Fruit fly (Drosophila melanogaster) whole organism, embryonic: Measurements from ENCODE around the gene CG15927.

ENCODE experiments used
- Ada2b ChIP-seq: fragments of 200-800 bp; sonication (Bioruptor generic); IDR thresholded peaks from 2 replicates; pipeline ENCODE4 v1.3.6; 2022; ENCODE audit warnings: missing biosample characterization, missing genetic modification characterization
- BEAF-32 ChIP-seq: fragments of 200-800 bp; sonication (Bioruptor generic); optimal IDR thresholded peaks from 3 replicates; lab custom pipeline; 2017; ENCODE audit warnings: missing biosample characterization, missing genetic modification characterization, mild to moderate bottlenecking, moderate library complexity, missing genetic modification reagents
- CG10959 ChIP-seq: fragments of 200-800 bp; sonication (Bioruptor generic); IDR thresholded peaks from 2 replicates; pipeline ENCODE4 v1.3.6; 2022; ENCODE audit warnings: missing biosample characterization, missing genetic modification characterization
- CG11560 ChIP-seq: fragments of 200-800 bp; sonication (Bioruptor generic); IDR thresholded peaks from 3 replicates; pipeline ENCODE4 v1.3.6; 2022; ENCODE audit warnings: missing biosample characterization, missing genetic modification characterization
- CG12071 ChIP-seq: fragments of 200-800 bp; sonication (Bioruptor generic); optimal IDR thresholded peaks from 3 replicates; lab custom pipeline; 2018; ENCODE audit warnings: missing biosample characterization, mild to moderate bottlenecking, missing genetic modification characterization
- CG14710 ChIP-seq: fragments of 200-800 bp; sonication (Bioruptor generic); optimal IDR thresholded peaks from 3 replicates; lab custom pipeline; 2019; ENCODE audit warnings: missing biosample characterization, mild to moderate bottlenecking, missing genetic modification characterization, moderate library complexity
- CG1529 ChIP-seq: fragments of 200-800 bp; sonication (Bioruptor generic); optimal IDR thresholded peaks from 3 replicates; lab custom pipeline; 2018; ENCODE audit warnings: missing biosample characterization, missing genetic modification characterization
- CG16863 ChIP-seq: fragments of 200-800 bp; sonication (Bioruptor generic); optimal IDR thresholded peaks from 3 replicates; lab custom pipeline; 2016; ENCODE audit warnings: missing biosample characterization, missing genetic modification characterization
- CG17802 ChIP-seq: fragments of 200-800 bp; sonication (Bioruptor generic); optimal IDR thresholded peaks from 2 replicates; lab custom pipeline; 2018; ENCODE audit warnings: missing biosample characterization, mild to moderate bottlenecking, missing genetic modification characterization, moderate library complexity
- CG31441 ChIP-seq: fragments of 200-800 bp; sonication (Bioruptor generic); IDR thresholded peaks from 2 replicates; pipeline ENCODE4 v1.3.6; 2022; ENCODE audit warnings: missing biosample characterization, missing genetic modification characterization
- CG4707 ChIP-seq: fragments of 200-800 bp; sonication (Bioruptor generic); optimal IDR thresholded peaks from 2 replicates; lab custom pipeline; 2018; ENCODE audit warnings: missing biosample characterization, mild to moderate bottlenecking, missing genetic modification characterization, moderate library complexity
- CG4820 ChIP-seq: fragments of 200-800 bp; sonication (Bioruptor generic); optimal IDR thresholded peaks from 3 replicates; lab custom pipeline; 2016; ENCODE audit warnings: missing biosample characterization, missing genetic modification characterization
- CG5180 ChIP-seq: fragments of 200-800 bp; sonication (Bioruptor generic); optimal IDR thresholded peaks from 3 replicates; lab custom pipeline; 2017; ENCODE audit warnings: missing biosample characterization, missing genetic modification characterization, mild to moderate bottlenecking, moderate library complexity, missing genetic modification reagents
- CG6689 ChIP-seq: fragments of 200-800 bp; sonication (Bioruptor generic); IDR thresholded peaks from 2 replicates; pipeline ENCODE4 v1.3.6; 2022; ENCODE audit warnings: missing biosample characterization, missing genetic modification characterization
- CG7786 ChIP-seq: fragments of 200-800 bp; sonication (Bioruptor generic); optimal IDR thresholded peaks from 2 replicates; lab custom pipeline; 2016; ENCODE audit warnings: missing biosample characterization, missing genetic modification characterization
- Camta ChIP-seq: fragments of 200-800 bp; sonication (Bioruptor generic); optimal IDR thresholded peaks from 2 replicates; lab custom pipeline; 2016; ENCODE audit warnings: missing biosample characterization, missing genetic modification characterization
- Dp ChIP-seq: fragments of 200-800 bp; sonication (Bioruptor generic); optimal IDR thresholded peaks from 2 replicates; lab custom pipeline; 2018; ENCODE audit warnings: missing biosample characterization, mild to moderate bottlenecking, missing genetic modification characterization, moderate library complexity
- Drgx ChIP-seq: fragments of 200-800 bp; sonication (Bioruptor generic); IDR thresholded peaks from 2 replicates; pipeline ENCODE4 v1.3.6; 2022; ENCODE audit warnings: missing biosample characterization, missing genetic modification characterization
- H2.0 ChIP-seq: fragments of 200-800 bp; sonication (Bioruptor generic); IDR thresholded peaks from 2 replicates; pipeline ENCODE4 v1.3.6; 2022; ENCODE audit warnings: missing biosample characterization, missing genetic modification characterization
- HLH54F ChIP-seq: fragments of 200-800 bp; sonication (Bioruptor generic); optimal IDR thresholded peaks from 3 replicates; lab custom pipeline; 2016; ENCODE audit warnings: missing biosample characterization, missing genetic modification characterization
- Hr3 ChIP-seq: fragments of 200-800 bp; sonication (Bioruptor generic); optimal IDR thresholded peaks from 3 replicates; lab custom pipeline; 2016; ENCODE audit warnings: missing biosample characterization, missing genetic modification characterization
- Lim3 ChIP-seq: fragments of 200-800 bp; sonication (Bioruptor generic); IDR thresholded peaks from 2 replicates; pipeline ENCODE4 v1.3.6; 2022; ENCODE audit warnings: missing biosample characterization, missing genetic modification characterization
- Max ChIP-seq: fragments of 200-800 bp; sonication (Bioruptor generic); optimal IDR thresholded peaks from 2 replicates; lab custom pipeline; 2016; ENCODE audit warnings: missing biosample characterization, mild to moderate bottlenecking, missing genetic modification characterization
- Optix ChIP-seq: fragments of 200-800 bp; sonication (Bioruptor generic); IDR thresholded peaks from 3 replicates; pipeline ENCODE4 v1.3.6; 2022; ENCODE audit warnings: missing biosample characterization, missing genetic modification characterization
- Pdp1 ChIP-seq, 2 experiments: fragments of 200-800 bp; sonication (Bioruptor generic); optimal IDR thresholded peaks; 3 replicates each; lab custom pipeline; 2016; ENCODE audit warnings: missing biosample characterization in 2 of 2, missing genetic modification characterization in 2 of 2, mild to moderate bottlenecking in 1 of 2, moderate library complexity in 1 of 2
- Xrp1 ChIP-seq: fragments of 200-800 bp; sonication (Bioruptor generic); IDR thresholded peaks from 2 replicates; pipeline ENCODE4 v1.3.6; 2022; ENCODE audit warnings: missing biosample characterization, missing genetic modification characterization
- bowl ChIP-seq: fragments of 200-800 bp; sonication (Bioruptor generic); IDR thresholded peaks from 2 replicates; pipeline ENCODE4 v1.3.6; 2022; ENCODE audit warnings: missing biosample characterization, missing genetic modification characterization
- bsh ChIP-seq, 2 experiments: fragments of 200-800 bp; sonication (Bioruptor generic); optimal IDR thresholded peaks; 2 replicates each; lab custom pipeline; 2017 to 2018; ENCODE audit warnings: mild to moderate bottlenecking in 2 of 2, missing biosample characterization in 2 of 2, missing genetic modification characterization in 2 of 2, moderate library complexity in 1 of 2
- cato ChIP-seq: fragments of 200-800 bp; sonication (Bioruptor generic); optimal IDR thresholded peaks from 2 replicates; lab custom pipeline; 2016; ENCODE audit warnings: missing biosample characterization, missing genetic modification characterization, borderline replicate concordance
- dm ChIP-seq: fragments of 200-800 bp; sonication (Bioruptor generic); optimal IDR thresholded peaks from 3 replicates; lab custom pipeline; 2016; ENCODE audit warnings: missing biosample characterization, missing genetic modification characterization
- dpn ChIP-seq, 2 experiments: fragments of 200-800 bp; sonication (Bioruptor generic); optimal IDR thresholded peaks; 3 replicates each; lab custom pipeline; 2016; ENCODE audit warnings: missing biosample characterization in 2 of 2, missing genetic modification characterization in 2 of 2
- esg ChIP-seq: fragments of 200-800 bp; sonication (Bioruptor generic); conservative IDR thresholded peaks from 2 replicates; pipeline ENCODE4 v1.3.6; 2022; ENCODE audit warnings: missing biosample characterization, missing genetic modification characterization
- ewg ChIP-seq: fragments of 200-800 bp; sonication (Bioruptor generic); optimal IDR thresholded peaks from 3 replicates; lab custom pipeline; 2017; ENCODE audit warnings: mild to moderate bottlenecking, missing biosample characterization, missing genetic modification reagents, missing genetic modification characterization
- ftz-f1 ChIP-seq: fragments of 200-800 bp; sonication (Bioruptor generic); optimal IDR thresholded peaks from 2 replicates; lab custom pipeline; 2016; ENCODE audit warnings: missing biosample characterization, missing genetic modification characterization
- gem ChIP-seq: fragments of 200-800 bp; sonication (Bioruptor generic); optimal IDR thresholded peaks from 2 replicates; lab custom pipeline; 2019; ENCODE audit warnings: missing biosample characterization, mild to moderate bottlenecking, missing genetic modification characterization, moderate library complexity
- hkb ChIP-seq, 2 experiments: fragments of 200-800 bp in 1 of 2; fragments of >200 bp in 1 of 2; sonication (Bioruptor generic) in 1 of 2; IDR thresholded peaks in 1 of 2; optimal IDR thresholded peaks in 1 of 2; 2 replicates each; pipeline versions ENCODE4 v1.3.6 to Lab custom; 2017 to 2022; ENCODE audit warnings: missing biosample characterization in 1 of 2, missing genetic modification characterization in 1 of 2
- insv ChIP-seq, 2 experiments: fragments of 200-800 bp; sonication (Bioruptor generic); optimal IDR thresholded peaks; 3 replicates each; lab custom pipeline; 2016 to 2018; ENCODE audit warnings: missing biosample characterization in 2 of 2, missing genetic modification characterization in 2 of 2
- kay ChIP-seq: fragments of 200-800 bp; sonication (Bioruptor generic); optimal IDR thresholded peaks from 2 replicates; lab custom pipeline; 2016; ENCODE audit warnings: missing biosample characterization, missing genetic modification characterization
- lola ChIP-seq, 3 experiments: fragments of >200 bp in 2 of 3; fragments of 200-800 bp in 1 of 3; sonication (Bioruptor generic) in 1 of 3; optimal IDR thresholded peaks; 2 replicates each; lab custom pipeline; 2017 to 2019; ENCODE audit warnings: missing biosample characterization in 3 of 3, missing genetic modification characterization in 3 of 3, mild to moderate bottlenecking in 1 of 3, moderate library complexity in 1 of 3
- mam ChIP-seq: fragments of 200-800 bp; sonication (Bioruptor generic); optimal IDR thresholded peaks from 3 replicates; lab custom pipeline; 2016; ENCODE audit warnings: missing biosample characterization, missing genetic modification characterization
- nau ChIP-seq: fragments of 200-800 bp; sonication (Bioruptor generic); optimal IDR thresholded peaks from 3 replicates; lab custom pipeline; 2017; ENCODE audit warnings: missing biosample characterization, mild to moderate bottlenecking, missing genetic modification characterization, missing genetic modification reagents
- nom ChIP-seq: fragments of 200-800 bp; sonication (Bioruptor generic); optimal IDR thresholded peaks from 2 replicates; lab custom pipeline; 2017; ENCODE audit warnings: missing biosample characterization, missing genetic modification characterization, mild to moderate bottlenecking, moderate library complexity, missing genetic modification reagents
- org-1 ChIP-seq: fragments of 200-800 bp; sonication (Bioruptor generic); optimal IDR thresholded peaks from 2 replicates; lab custom pipeline; 2017; ENCODE audit warnings: missing biosample characterization, missing genetic modification characterization
- pnt ChIP-seq: fragments of 200-800 bp; sonication (Bioruptor generic); optimal IDR thresholded peaks from 3 replicates; lab custom pipeline; 2016; ENCODE audit warnings: missing biosample characterization, missing genetic modification characterization
- psq ChIP-seq: fragments of 200-800 bp; sonication (Bioruptor generic); optimal IDR thresholded peaks from 2 replicates; lab custom pipeline; 2017; ENCODE audit warnings: missing biosample characterization, missing genetic modification characterization
- salm ChIP-seq: fragments of 200-800 bp; sonication (Bioruptor generic); optimal IDR thresholded peaks from 2 replicates; lab custom pipeline; 2018; ENCODE audit warnings: missing biosample characterization, mild to moderate bottlenecking, missing genetic modification characterization
- sisA ChIP-seq: fragments of 200-800 bp; sonication (Bioruptor generic); IDR thresholded peaks from 2 replicates; pipeline ENCODE4 v1.3.6; 2022; ENCODE audit warnings: missing biosample characterization, missing genetic modification characterization
- tio ChIP-seq: fragments of 200-800 bp; sonication (Bioruptor generic); optimal IDR thresholded peaks from 2 replicates; lab custom pipeline; 2017; ENCODE audit warnings: missing biosample characterization, missing genetic modification characterization, inconsistent platforms
- trem ChIP-seq: fragments of 200-800 bp; optimal IDR thresholded peaks from 3 replicates; lab custom pipeline; 2019; ENCODE audit warnings: missing biosample characterization, mild to moderate bottlenecking, missing genetic modification characterization, moderate library complexity
- zfh1 ChIP-seq: fragments of 200-800 bp; sonication (Bioruptor generic); IDR thresholded peaks from 3 replicates; pipeline ENCODE4 v1.3.6; 2022; ENCODE audit warnings: missing biosample characterization, missing genetic modification characterization

The CG15927 gene

dm6 chrX:12454358-12454757 is at the start of gene CG15927:
Gene CG15927 (plus strand): TSS chrX:12454729.
- TF ChIP-seq Camta (GFP tag; lab: Kevin White, UChicago) (peak; percentile 62), trem (tag; lab: Kevin White, UChicago) (peak; percentile 30), CG14710 (tag; lab: Kevin White, UChicago) (peak; percentile 29), CG7786 (GFP tag; lab: Kevin White, UChicago) (no peak), esg (GFP tag; lab: Robert Waterston, UW) (peak; percentile 54), CG4820 (peak; percentile 49), dm (no peak), sisA (GFP tag; lab: Robert Waterston, UW) (peak; percentile 81), CG12071 (peak; percentile 23), CG5180 (GFP tag; lab: Kevin White, UChicago) (peak; percentile 16), bowl (0 out of 2 replicates have a peak, but pooled peaks have one; percentile 16), ftz-f1 (GFP tag; lab: Kevin White, UChicago) (no peak), Ada2b (GFP tag; lab: Robert Waterston, UW) (peak; percentile 69), BEAF-32 (no peak), salm (peak; percentile 8), gem (tag; lab: Kevin White, UChicago) (peak; percentile 75), CG4707 (peak; percentile 40), hkb (optimal IDR thresholded peaks at IDR 0.05; lab: Kevin White, UChicago) (no peak), hkb (GFP tag; IDR thresholded peaks at IDR 0.05; lab: Robert Waterston, UW) (peak; percentile 69), Hr3 (GFP tag; lab: Kevin White, UChicago) (peak; percentile 26), zfh1 (GFP tag; lab: Robert Waterston, UW) (peak; percentile 72), CG31441 (GFP tag; lab: Robert Waterston, UW) (peak; percentile 46; the same call in 1 of the 2 replicates), lola (GFP tag; optimal IDR thresholded peaks at IDR 0.05; lab: Kevin White, UChicago) (peak in 1 of 3 experiments; percentile 33), CG1529 (GFP tag; lab: Kevin White, UChicago) (peak; percentile 60), pnt (GFP tag; lab: Kevin White, UChicago) (no peak), insv (GFP tag; optimal IDR thresholded peaks at IDR 0.05; lab: Kevin White, UChicago) (no peak), Xrp1 (peak; percentile 71; the same call in 1 of the 2 replicates), Optix (GFP tag; lab: Robert Waterston, UW) (no peak), Pdp1 (GFP tag; optimal IDR thresholded peaks at IDR 0.05; lab: Kevin White, UChicago) (peak in 1 of 2 experiments; percentile 58), mam (peak; percentile 40), CG11560 (tag; lab: Robert Waterston, UW) (no peak), Lim3 (GFP tag; lab: Robert Waterston, UW) (no peak), org-1 (GFP tag; lab: Kevin White, UChicago) (peak; percentile 35), CG16863 (GFP tag; lab: Kevin White, UChicago) (peak; percentile 36), ewg (peak; percentile 44), bsh (GFP tag; optimal IDR thresholded peaks at IDR 0.05; lab: Kevin White, UChicago) (peak in 1 of 2 experiments; percentile 82), kay (GFP tag; lab: Kevin White, UChicago) (peak; percentile 27), CG17802 (tag; lab: Kevin White, UChicago) (peak; percentile 15), nau (GFP tag; lab: Kevin White, UChicago) (peak; percentile 11), HLH54F (no peak), Dp (GFP tag; lab: Kevin White, UChicago) (no peak), psq (GFP tag; lab: Kevin White, UChicago) (no peak), nom (GFP tag; lab: Kevin White, UChicago) (no peak), Drgx (GFP tag; lab: Robert Waterston, UW) (no peak; the same call in 1 of the 2 replicates), H2.0 (GFP tag; lab: Robert Waterston, UW) (peak; percentile 60), dpn (GFP tag; optimal IDR thresholded peaks at IDR 0.05; lab: Kevin White, UChicago) (peak; percentile 26 to 42), cato (GFP tag; lab: Kevin White, UChicago) (peak; percentile 13), Max (peak; percentile 4), CG10959 (peak; percentile 64), CG6689 (no peak), tio (GFP tag; lab: Kevin White, UChicago) (peak; percentile 48)
